Worm (Caenorhabditis elegans) whole organism, mixed stage, embryonic: ENCODE results near the gene C50F4.1.

Experiments used
- M03D4.4 ChIP-seq: sonication (generic microtip); optimal IDR thresholded peaks from 2 replicates; lab custom pipeline; 2017; ENCODE audit warnings: mild to moderate bottlenecking, missing genetic modification characterization, missing compliant biosample characterization
- ces-1 ChIP-seq: fragments of 150-350 bp; optimal IDR thresholded peaks from 2 replicates; lab custom pipeline; 2014; ENCODE audit warnings: missing biosample characterization, missing genetic modification reagents, missing genetic modification characterization
- flh-1 ChIP-seq: fragments of 200-800 bp; sonication (Bioruptor generic); optimal IDR thresholded peaks from 2 replicates; lab custom pipeline; 2018; ENCODE audit warnings: mild to moderate bottlenecking, missing genetic modification characterization, moderate library complexity, missing compliant biosample characterization
- lsy-2 ChIP-seq: fragments of 150-350 bp; optimal IDR thresholded peaks from 2 replicates; lab custom pipeline; 2014; ENCODE audit warnings: missing biosample characterization, missing genetic modification characterization
- nhr-12 ChIP-seq: fragments of 150-350 bp; optimal IDR thresholded peaks from 2 replicates; lab custom pipeline; 2014; ENCODE audit warnings: missing biosample characterization, missing genetic modification characterization
- nhr-2 ChIP-seq: fragments of 150-350 bp; optimal IDR thresholded peaks from 2 replicates; lab custom pipeline; 2014; ENCODE audit warnings: missing biosample characterization, missing genetic modification characterization
- nhr-237 ChIP-seq: fragments of 150-350 bp; optimal IDR thresholded peaks from 2 replicates; lab custom pipeline; 2014; ENCODE audit warnings: missing biosample characterization, missing genetic modification characterization
- nhr-28 ChIP-seq: fragments of 150-350 bp; optimal IDR thresholded peaks from 2 replicates; lab custom pipeline; 2014; ENCODE audit warnings: missing biosample characterization, missing genetic modification characterization
- nhr-76 ChIP-seq: sonication (generic microtip); optimal IDR thresholded peaks from 2 replicates; lab custom pipeline; 2017; ENCODE audit warnings: missing biosample characterization, missing genetic modification characterization
- pha-4 ChIP-seq: fragments of 150-350 bp; optimal IDR thresholded peaks from 2 replicates; lab custom pipeline; 2018; ENCODE audit warnings: missing biosample characterization, missing genetic modification reagents, missing genetic modification characterization
- snpc-4 ChIP-seq: fragments of 150-350 bp; optimal IDR thresholded peaks from 2 replicates; lab custom pipeline; 2014; ENCODE audit warnings: missing biosample characterization, missing genetic modification characterization
- tbx-8 ChIP-seq: fragments of 200-800 bp; sonication (Bioruptor generic); optimal IDR thresholded peaks from 2 replicates; lab custom pipeline; 2018; ENCODE audit warnings: mild to moderate bottlenecking, missing genetic modification characterization, moderate library complexity, missing compliant biosample characterization
- unc-62 ChIP-seq: fragments of 150-350 bp; optimal IDR thresholded peaks from 2 replicates; lab custom pipeline; 2014; ENCODE audit warnings: missing biosample characterization, missing genetic modification reagents, missing genetic modification characterization
- ztf-11 ChIP-seq: fragments of 150-350 bp; optimal IDR thresholded peaks from 2 replicates; lab custom pipeline; 2014; ENCODE audit warnings: missing biosample characterization, missing genetic modification characterization

- no peak for TF ChIP-seq nhr-12
- no peak for TF ChIP-seq snpc-4 (tag; lab: Kevin White, UChicago)
- no peak for TF ChIP-seq unc-62
- TF ChIP-seq ztf-11 (tag; lab: Kevin White, UChicago), result no peak
- no peak for TF ChIP-seq lsy-2 (tag; lab: Kevin White, UChicago)
- no peak for TF ChIP-seq nhr-2
- TF ChIP-seq nhr-28 (tag; lab: Kevin White, UChicago), result no peak
- no peak for TF ChIP-seq nhr-76 (tag; lab: Kevin White, UChicago)
- no peak for TF ChIP-seq tbx-8 (GFP tag; lab: Kevin White, UChicago)
- no peak for TF ChIP-seq nhr-237
- TF ChIP-seq pha-4 (tag; lab: Kevin White, UChicago), result no peak
- TF ChIP-seq flh-1 (GFP tag; lab: Kevin White, UChicago), result no peak
- TF ChIP-seq ces-1 (GFP tag; lab: Kevin White, UChicago), result no peak
- no peak for TF ChIP-seq M03D4.4 (tag; lab: Kevin White, UChicago)
These were observed 19.5 kb downstream of the C50F4.1 start, which contains the start of gene C50F4.6 for ce11 chrV:9546042-9546581.
